Worm (Caenorhabditis elegans): ENCODE measurements around the gene F10E7.11.
A peak's percentile ranks its signal among the peaks of the same experiment; 100 is the strongest.

Gene F10E7.11

DNA sequence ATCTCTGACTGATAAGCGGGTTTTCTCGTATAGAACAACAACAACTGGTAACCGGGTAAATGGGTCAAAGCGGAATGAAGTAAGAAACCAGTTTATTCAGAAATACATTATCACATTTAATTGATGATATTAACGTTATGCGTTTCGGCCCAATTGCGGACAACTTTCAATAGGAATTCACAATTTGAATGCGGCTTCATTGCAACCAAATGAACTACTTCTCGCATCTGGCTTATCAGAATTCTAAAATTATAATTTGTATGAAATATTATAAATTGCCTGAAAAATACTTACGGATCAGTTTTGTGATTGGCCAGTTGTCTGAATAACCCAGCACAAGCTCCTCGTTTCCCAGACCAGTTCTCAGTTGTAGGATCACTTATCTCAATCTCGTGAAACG is 46.0 kb upstream of the F10E7.11 start, which contains the start of gene col-36:
Gene col-36 (minus strand): TSS at position 101 of the 400 bp plus-strand sequence.
- no peak for TF ChIP-seq unc-55 (GFP tag; optimal IDR thresholded peaks at IDR 0.05)

DNA sequence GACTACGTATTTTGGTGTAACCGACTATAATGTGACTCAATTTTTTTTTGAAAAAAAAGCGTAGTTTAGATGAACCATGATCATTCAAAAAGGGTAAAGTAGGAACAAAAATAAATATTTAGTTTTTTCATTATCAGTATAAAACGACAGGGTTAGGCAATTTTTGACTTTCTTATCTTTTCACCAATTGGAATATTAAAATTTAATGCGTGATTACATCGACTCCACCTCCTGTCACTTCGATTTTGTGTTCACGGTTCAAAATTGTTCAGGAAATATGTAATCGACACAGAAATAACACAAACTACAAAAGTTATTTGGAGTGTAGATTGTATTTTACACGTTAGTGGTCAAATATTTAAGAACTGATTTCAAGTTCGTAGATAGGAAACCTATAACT is 44.1 kb upstream of the F10E7.11 start:
- TF ChIP-seq crh-2 (tag; optimal IDR thresholded peaks at IDR 0.05): peak; percentile 21
- no peak for TF ChIP-seq nhr-11 (tag; optimal IDR thresholded peaks at IDR 0.05)
- TF ChIP-seq fos-1 (tag; optimal IDR thresholded peaks at IDR 0.05): peak; percentile 81
- peak; percentile 46 for TF ChIP-seq sma-9 (GFP tag; optimal IDR thresholded peaks at IDR 0.05)
- no peak for TF ChIP-seq sma-9 (tag; optimal IDR thresholded peaks at IDR 0.05)

DNA sequence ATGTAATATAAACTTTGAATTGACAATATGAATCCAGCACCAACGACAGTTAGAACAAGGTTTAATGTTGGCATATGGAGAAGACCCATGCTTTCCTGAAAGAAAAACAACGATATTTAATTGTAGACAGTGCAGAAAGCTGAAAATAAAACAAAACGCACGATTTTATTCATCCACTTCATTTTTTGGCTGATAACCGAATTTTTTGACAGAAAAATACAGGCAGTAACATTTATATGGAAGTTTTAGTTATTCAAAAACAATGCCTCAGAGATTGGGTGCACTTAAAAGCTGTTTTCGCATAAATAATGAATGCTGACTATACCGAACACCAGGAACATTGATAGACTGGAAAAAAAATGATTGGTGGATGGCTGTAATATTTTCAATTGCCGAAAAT is 43.1 kb upstream of the F10E7.11 start, which contains the start of gene mfsd-13.2:
Gene mfsd-13.2 (minus strand): TSS at position 101 of the 400 bp plus-strand sequence.
- no peak for TF ChIP-seq lin-11 (tag; optimal IDR thresholded peaks at IDR 0.05)
- no peak for TF ChIP-seq gmeb-1 (tag; optimal IDR thresholded peaks at IDR 0.05)
- TF ChIP-seq ztf-4 (tag; optimal IDR thresholded peaks at IDR 0.05): no peak
- no peak for TF ChIP-seq snpc-4 (tag; optimal IDR thresholded peaks at IDR 0.05)
- no peak for TF ChIP-seq ZK546.5 (tag; optimal IDR thresholded peaks at IDR 0.05)
- no peak for TF ChIP-seq fos-1 (tag; optimal IDR thresholded peaks at IDR 0.05)
- TF ChIP-seq nhr-25 (tag; optimal IDR thresholded peaks at IDR 0.05): no peak
- TF ChIP-seq aly-2 (tag; optimal IDR thresholded peaks at IDR 0.05): no peak
- TF ChIP-seq sma-9 (GFP tag; optimal IDR thresholded peaks at IDR 0.05): no peak
- TF ChIP-seq sma-9 (tag; optimal IDR thresholded peaks at IDR 0.05): no peak

DNA sequence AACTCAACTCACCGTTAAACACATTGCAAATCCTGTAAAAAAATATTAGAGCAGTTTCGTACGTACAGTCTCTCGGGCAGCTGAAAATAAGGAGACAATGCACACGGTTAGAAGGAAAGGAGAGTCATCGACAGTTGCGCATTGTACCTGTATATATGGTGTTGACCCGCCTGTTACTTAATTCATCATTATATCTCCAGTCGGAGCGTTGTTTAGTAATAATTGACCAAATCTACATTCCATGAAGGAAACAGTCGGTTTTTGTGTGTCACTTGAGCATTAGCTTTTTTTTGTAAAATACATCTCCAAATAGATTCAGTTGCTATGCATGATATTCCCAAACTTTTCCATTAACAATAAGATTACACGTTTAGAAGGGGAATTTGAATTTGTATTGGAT is 38.8 kb upstream of the F10E7.11 start, which contains the start of gene C27H5.12:
Gene C27H5.12 (minus strand): TSS at position 101 of the 400 bp plus-strand sequence.
- no peak for TF ChIP-seq lin-39 (tag; optimal IDR thresholded peaks at IDR 0.05)
- no peak for TF ChIP-seq ztf-1 (GFP tag; conservative IDR thresholded peaks at IDR 0.05)

DNA sequence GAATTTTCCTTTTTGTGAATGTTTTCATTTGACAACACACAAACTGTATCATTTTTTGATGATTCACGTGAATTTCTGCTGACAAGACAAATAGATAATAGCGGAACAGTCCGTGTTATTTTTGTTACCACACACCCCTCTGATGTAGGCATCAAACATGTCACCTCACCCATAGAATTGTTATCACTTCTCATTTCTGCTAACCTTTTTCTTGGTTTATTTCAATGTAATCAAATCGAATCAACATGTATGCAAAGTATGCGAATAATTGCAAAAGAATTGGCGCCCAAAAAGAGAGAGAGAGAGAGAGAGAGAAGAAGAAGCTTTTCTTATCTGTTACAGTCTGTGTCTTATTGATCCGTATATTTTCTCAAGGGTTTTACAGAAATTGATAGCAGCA is 34.7 kb upstream of the F10E7.11 start:
- TF ChIP-seq ztf-11 (tag; optimal IDR thresholded peaks at IDR 0.05) (no peak), gmeb-1 (tag; optimal IDR thresholded peaks at IDR 0.05) (peak; percentile 27), fos-1 (tag; optimal IDR thresholded peaks at IDR 0.05) (peak; percentile 52), sma-9 (GFP tag; optimal IDR thresholded peaks at IDR 0.05) (peak; percentile 60), sma-9 (tag; optimal IDR thresholded peaks at IDR 0.05) (no peak), crh-2 (tag; optimal IDR thresholded peaks at IDR 0.05) (peak; percentile 43)

DNA sequence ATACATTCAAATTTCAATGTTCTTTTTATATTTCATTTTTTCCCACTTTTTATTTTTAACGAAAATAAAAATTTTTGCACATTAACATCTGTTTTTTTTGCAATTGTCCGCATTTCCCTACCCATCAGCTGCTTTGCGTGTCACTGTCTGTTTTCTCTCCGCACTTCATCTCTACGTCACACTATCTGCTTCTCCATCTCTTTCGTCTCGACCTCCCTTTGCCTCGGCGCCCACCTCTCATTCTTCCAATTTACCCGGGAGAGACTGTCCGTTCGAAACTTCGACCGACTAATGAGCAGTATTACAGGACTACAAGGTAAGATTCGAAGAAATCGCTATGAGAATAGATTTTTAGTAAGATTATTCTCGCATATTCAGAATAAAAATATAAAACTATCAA is 32.7 kb upstream of the F10E7.11 start, which contains the start of gene C27H5.2:
Gene C27H5.2 (plus strand): TSS at position 190 of the 400 bp plus-strand sequence.
- TF ChIP-seq alr-1 (tag; optimal IDR thresholded peaks at IDR 0.05) (no peak), nhr-129 (tag; optimal IDR thresholded peaks at IDR 0.05) (peak; percentile 21), peb-1 (tag; optimal IDR thresholded peaks at IDR 0.05) (no peak), nhr-10 (tag; optimal IDR thresholded peaks at IDR 0.05) (no peak), lsy-2 (tag; optimal IDR thresholded peaks at IDR 0.05) (peak in 1 of 2 experiments; percentile 18), nhr-11 (tag; optimal IDR thresholded peaks at IDR 0.05) (no peak), mdl-1 (tag; optimal IDR thresholded peaks at IDR 0.05) (no peak), unc-55 (GFP tag; optimal IDR thresholded peaks at IDR 0.05) (no peak), fos-1 (tag; optimal IDR thresholded peaks at IDR 0.05) (peak; percentile 48), lin-13 (GFP tag; optimal IDR thresholded peaks at IDR 0.05) (no peak), lin-39 (tag; optimal IDR thresholded peaks at IDR 0.05) (no peak), ama-1 (optimal IDR thresholded peaks at IDR 0.05) (peak; percentile 21), dmd-4 (tag; optimal IDR thresholded peaks at IDR 0.05) (no peak)

DNA sequence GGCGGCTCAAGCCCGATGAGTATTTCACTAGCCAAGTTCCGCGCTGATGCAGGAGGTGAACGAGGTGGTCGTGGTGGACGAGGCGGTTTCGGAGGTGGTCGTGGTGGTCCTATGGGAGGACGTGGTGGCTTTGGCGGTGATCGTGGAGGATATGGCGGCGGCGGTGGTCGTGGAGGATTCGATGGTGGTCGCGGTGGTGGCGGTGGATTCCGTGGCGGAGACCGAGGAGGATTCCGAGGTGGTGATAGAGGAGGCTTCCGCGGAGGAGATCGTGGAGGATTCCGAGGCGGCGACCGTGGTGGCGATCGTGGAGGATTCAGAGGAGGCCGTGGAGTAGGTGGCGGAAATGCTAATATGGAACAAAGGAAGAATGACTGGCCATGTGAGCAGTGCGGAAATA is 32.0 kb upstream of the F10E7.11 start:
- no peak for TF ChIP-seq mdl-1 (tag; optimal IDR thresholded peaks at IDR 0.05)
- no peak for TF ChIP-seq skn-1 (tag; optimal IDR thresholded peaks at IDR 0.05)
- no peak for TF ChIP-seq nhr-23 (tag; optimal IDR thresholded peaks at IDR 0.05)
- no peak for TF ChIP-seq blmp-1 (tag; optimal IDR thresholded peaks at IDR 0.05; ENCODE audit: insufficient read depth)
- TF ChIP-seq mab-5 (tag; optimal IDR thresholded peaks at IDR 0.05): no peak
- TF ChIP-seq unc-55 (GFP tag; optimal IDR thresholded peaks at IDR 0.05): no peak
- no peak for TF ChIP-seq snpc-4 (tag; optimal IDR thresholded peaks at IDR 0.05)
- no peak for TF ChIP-seq ama-1 (optimal IDR thresholded peaks at IDR 0.05)
- no peak for TF ChIP-seq ztf-4 (tag; optimal IDR thresholded peaks at IDR 0.05)
- TF ChIP-seq fos-1 (tag; optimal IDR thresholded peaks at IDR 0.05): no peak
- TF ChIP-seq egl-27 (tag; optimal IDR thresholded peaks at IDR 0.05): no peak
- no peak for TF ChIP-seq zag-1 (tag; optimal IDR thresholded peaks at IDR 0.05)
- no peak for TF ChIP-seq dmd-4 (tag; optimal IDR thresholded peaks at IDR 0.05)
- TF ChIP-seq lin-39 (tag; optimal IDR thresholded peaks at IDR 0.05): no peak
- TF ChIP-seq aly-2 (tag; optimal IDR thresholded peaks at IDR 0.05): no peak
